Worm (Caenorhabditis elegans) whole organism, L2 larva: ENCODE results near the gene col-76.

Experiments used
- C34F6.9 ChIP-seq: fragments of 150-350 bp; optimal IDR thresholded peaks from 2 replicates; lab custom pipeline; 2014; ENCODE audit warnings: missing biosample characterization, missing genetic modification characterization
- R02D3.7 ChIP-seq: fragments of 150-350 bp; optimal IDR thresholded peaks from 2 replicates; lab custom pipeline; 2014; ENCODE audit warnings: missing biosample characterization, missing genetic modification characterization
- Y55F3AM.14 ChIP-seq: fragments of 200-800 bp; sonication (Bioruptor generic); optimal IDR thresholded peaks from 2 replicates; lab custom pipeline; 2018; ENCODE audit warnings: mild to moderate bottlenecking, missing genetic modification characterization, missing compliant biosample characterization
- ZK546.5 ChIP-seq: sonication (generic microtip); optimal IDR thresholded peaks from 2 replicates; lab custom pipeline; 2017; ENCODE audit warnings: missing biosample characterization, missing genetic modification characterization
- alr-1 ChIP-seq: fragments of 150-350 bp; optimal IDR thresholded peaks from 2 replicates; lab custom pipeline; 2014; ENCODE audit warnings: missing biosample characterization, missing genetic modification characterization
- aly-2 ChIP-seq: fragments of 150-350 bp; optimal IDR thresholded peaks from 2 replicates; lab custom pipeline; 2014; ENCODE audit warnings: missing biosample characterization, missing genetic modification characterization
- ama-1 ChIP-seq: fragments of 150-350 bp; optimal IDR thresholded peaks from 2 replicates; lab custom pipeline; 2018; ENCODE audit warnings: inconsistent platforms
- blmp-1 ChIP-seq: sonication (generic microtip); optimal IDR thresholded peaks from 2 replicates; lab custom pipeline; 2017; ENCODE audit warnings: missing genetic modification characterization, mild to moderate bottlenecking, missing compliant biosample characterization, antibody characterized with exemption, moderate library complexity; ENCODE audit not compliant: insufficient read depth
- crh-2 ChIP-seq: sonication (generic microtip); optimal IDR thresholded peaks from 2 replicates; lab custom pipeline; 2017; ENCODE audit warnings: missing biosample characterization, missing genetic modification characterization
- dmd-4 ChIP-seq: sonication (generic microtip); optimal IDR thresholded peaks from 2 replicates; lab custom pipeline; 2017; ENCODE audit warnings: missing biosample characterization, missing genetic modification characterization
- egl-27 ChIP-seq: sonication (generic microtip); optimal IDR thresholded peaks from 3 replicates; lab custom pipeline; 2017; ENCODE audit warnings: missing biosample characterization, missing genetic modification reagents, missing genetic modification characterization
- fos-1 ChIP-seq: fragments of 150-350 bp; optimal IDR thresholded peaks from 2 replicates; lab custom pipeline; 2014; ENCODE audit warnings: missing biosample characterization, missing genetic modification characterization
- gmeb-1 ChIP-seq: fragments of 150-350 bp; optimal IDR thresholded peaks from 2 replicates; lab custom pipeline; 2014; ENCODE audit warnings: missing biosample characterization, missing genetic modification characterization
- lin-13 ChIP-seq: fragments of 150-350 bp; optimal IDR thresholded peaks from 2 replicates; lab custom pipeline; 2014; ENCODE audit warnings: missing biosample characterization, missing genetic modification reagents, missing genetic modification characterization
- lin-39 ChIP-seq: fragments of 150-350 bp; optimal IDR thresholded peaks from 2 replicates; lab custom pipeline; 2014; ENCODE audit warnings: missing biosample characterization, missing genetic modification reagents, missing genetic modification characterization
- lsy-2 ChIP-seq, 2 experiments: fragments of 150-350 bp in 1 of 2; sonication (generic microtip) in 1 of 2; optimal IDR thresholded peaks; 2 replicates each; lab custom pipeline; 2014 to 2017; ENCODE audit warnings: missing biosample characterization in 2 of 2, missing genetic modification characterization in 2 of 2
- mbf-1 ChIP-seq: sonication (generic microtip); optimal IDR thresholded peaks from 2 replicates; lab custom pipeline; 2017; ENCODE audit warnings: missing biosample characterization, missing genetic modification characterization
- mdl-1 ChIP-seq, 2 experiments: fragments of 150-350 bp in 1 of 2; sonication (generic microtip) in 1 of 2; optimal IDR thresholded peaks; 2 replicates each; lab custom pipeline; 2017; ENCODE audit warnings: missing biosample characterization in 2 of 2, missing genetic modification characterization in 2 of 2
- nhr-10 ChIP-seq: sonication (generic microtip); optimal IDR thresholded peaks from 2 replicates; lab custom pipeline; 2017; ENCODE audit warnings: missing biosample characterization, missing genetic modification characterization
- nhr-11 ChIP-seq: fragments of 150-350 bp; optimal IDR thresholded peaks from 2 replicates; lab custom pipeline; 2014; ENCODE audit warnings: missing biosample characterization, missing genetic modification characterization
- nhr-12 ChIP-seq: fragments of 150-350 bp; optimal IDR thresholded peaks from 2 replicates; lab custom pipeline; 2014; ENCODE audit warnings: missing biosample characterization, missing genetic modification characterization
- nhr-129 ChIP-seq: fragments of 150-350 bp; optimal IDR thresholded peaks from 2 replicates; lab custom pipeline; 2014; ENCODE audit warnings: missing biosample characterization, missing genetic modification characterization
- nhr-21 ChIP-seq: fragments of 150-350 bp; optimal IDR thresholded peaks from 2 replicates; lab custom pipeline; 2014; ENCODE audit warnings: missing biosample characterization, missing genetic modification characterization
- nhr-237 ChIP-seq: fragments of 150-350 bp; optimal IDR thresholded peaks from 2 replicates; lab custom pipeline; 2014; ENCODE audit warnings: missing biosample characterization, missing genetic modification characterization
- nhr-25 ChIP-seq: fragments of 150-350 bp; sonication (generic microtip); optimal IDR thresholded peaks from 3 replicates; lab custom pipeline; 2014; ENCODE audit warnings: missing biosample characterization, missing genetic modification characterization
- nhr-6 ChIP-seq: fragments of 150-350 bp; optimal IDR thresholded peaks from 2 replicates; lab custom pipeline; 2014; ENCODE audit warnings: missing biosample characterization, missing genetic modification characterization
- nhr-77 ChIP-seq: fragments of 150-350 bp; optimal IDR thresholded peaks from 2 replicates; lab custom pipeline; 2014; ENCODE audit warnings: missing biosample characterization, missing genetic modification characterization
- peb-1 ChIP-seq: fragments of 150-350 bp; optimal IDR thresholded peaks from 2 replicates; lab custom pipeline; 2014; ENCODE audit warnings: missing biosample characterization, missing genetic modification characterization
- skn-1 ChIP-seq: sonication (generic microtip); optimal IDR thresholded peaks from 2 replicates; lab custom pipeline; 2017; ENCODE audit warnings: missing biosample characterization, missing genetic modification characterization
- sma-3 ChIP-seq: sonication (generic microtip); optimal IDR thresholded peaks from 2 replicates; lab custom pipeline; 2016; ENCODE audit warnings: missing genetic modification reagents, missing genetic modification characterization, missing compliant biosample characterization
- sma-9 ChIP-seq, 2 experiments: fragments of 150-350 bp in 1 of 2; sonication (generic microtip) in 1 of 2; optimal IDR thresholded peaks; 2 replicates each; lab custom pipeline; 2014 to 2016; ENCODE audit warnings: missing genetic modification characterization in 2 of 2, mild to moderate bottlenecking in 1 of 2, missing biosample characterization in 1 of 2, missing compliant biosample characterization in 1 of 2, missing genetic modification reagents in 1 of 2, moderate library complexity in 1 of 2
- snpc-4 ChIP-seq: fragments of 150-350 bp; optimal IDR thresholded peaks from 2 replicates; lab custom pipeline; 2014; ENCODE audit warnings: missing biosample characterization, missing genetic modification characterization
- unc-39 ChIP-seq: fragments of 150-350 bp; optimal IDR thresholded peaks from 2 replicates; lab custom pipeline; 2014; ENCODE audit warnings: missing biosample characterization, missing genetic modification characterization
- unc-55 ChIP-seq: fragments of 150-350 bp; sonication (generic microtip); optimal IDR thresholded peaks from 3 replicates; lab custom pipeline; 2014; ENCODE audit warnings: missing biosample characterization, missing genetic modification reagents, missing genetic modification characterization
- zag-1 ChIP-seq: fragments of 150-350 bp; optimal IDR thresholded peaks from 2 replicates; lab custom pipeline; 2014; ENCODE audit warnings: missing biosample characterization, missing genetic modification characterization
- ztf-1 ChIP-seq: fragments of 200-800 bp; sonication (Bioruptor generic); conservative IDR thresholded peaks from 2 replicates; pipeline ENCODE4 v1.3.6; 2022; ENCODE audit warnings: missing genetic modification characterization, missing compliant biosample characterization
- ztf-4 ChIP-seq: fragments of 150-350 bp; optimal IDR thresholded peaks from 2 replicates; lab custom pipeline; 2014; ENCODE audit warnings: missing biosample characterization, missing genetic modification characterization

The col-76 gene

DNA sequence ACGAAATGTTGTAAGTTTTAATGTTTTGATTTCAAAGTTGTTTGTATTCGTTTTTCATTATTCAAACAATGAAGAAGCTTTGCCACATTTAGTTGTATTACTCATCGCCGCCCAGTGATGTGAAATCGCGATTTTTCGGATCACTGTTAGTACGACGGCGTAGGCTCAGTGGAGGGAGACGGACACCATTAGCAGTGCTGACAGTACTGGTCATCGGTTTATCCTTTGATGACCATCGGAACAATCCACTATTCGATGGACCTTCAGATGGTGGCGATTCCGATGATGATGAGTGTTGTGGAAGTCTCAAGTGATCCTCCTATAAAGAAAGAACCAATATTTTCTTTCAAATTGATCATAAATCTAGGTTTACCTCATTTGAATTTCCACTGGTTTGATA lies 16.6 kb upstream of the col-76 start:
- no peak for TF ChIP-seq unc-55 (GFP tag; lab: Kevin White, UChicago)
- no peak for TF ChIP-seq ZK546.5 (tag; lab: Kevin White, UChicago)
- no peak for TF ChIP-seq nhr-6
- TF ChIP-seq lin-39 (tag; lab: Kevin White, UChicago) = no peak
- TF ChIP-seq C34F6.9 (tag; lab: Kevin White, UChicago) = no peak
- no peak for TF ChIP-seq sma-3 (GFP tag; lab: Kevin White, UChicago)
- no peak for TF ChIP-seq snpc-4 (tag; lab: Kevin White, UChicago)
- no peak for TF ChIP-seq dmd-4 (tag; lab: Kevin White, UChicago)
- no peak for TF ChIP-seq ama-1 (lab: Kevin White, UChicago)
- TF ChIP-seq lsy-2 (tag; optimal IDR thresholded peaks at IDR 0.05; lab: Kevin White, UChicago) = no peak
- no peak for TF ChIP-seq Y55F3AM.14 (GFP tag; lab: Kevin White, UChicago)
- no peak for TF ChIP-seq peb-1 (tag; lab: Kevin White, UChicago)
- TF ChIP-seq nhr-25 (tag; lab: Kevin White, UChicago) = no peak
- TF ChIP-seq crh-2 = no peak
- no peak for TF ChIP-seq aly-2 (tag; lab: Kevin White, UChicago)
- no peak for TF ChIP-seq R02D3.7 (tag; lab: Kevin White, UChicago)
- TF ChIP-seq nhr-237 (tag; lab: Kevin White, UChicago) = no peak
- TF ChIP-seq nhr-10 (tag; lab: Kevin White, UChicago) = no peak
- no peak for TF ChIP-seq unc-39
- no peak for TF ChIP-seq gmeb-1
- TF ChIP-seq, all 48 proteins: peak for 0

DNA sequence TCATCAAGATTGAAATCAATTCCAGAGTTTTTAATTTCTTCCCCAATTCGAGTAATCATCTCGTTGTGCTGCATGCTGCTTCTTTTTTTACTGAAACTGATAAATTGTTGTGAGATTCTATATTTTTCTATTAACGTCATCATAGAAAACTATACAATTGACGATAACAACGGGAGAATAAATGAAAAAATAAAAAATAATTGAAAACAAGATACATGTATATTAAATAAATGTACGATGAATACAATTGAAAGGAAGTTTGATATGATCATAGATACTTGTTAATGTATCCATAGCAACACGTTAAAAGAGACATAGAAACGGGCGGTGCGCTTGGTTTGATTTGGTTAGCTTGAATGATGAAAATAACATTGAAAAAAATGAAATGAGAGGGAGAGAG lies 13.7 kb upstream of the col-76 start, which contains the start of gene T05C12.8:
T05C12.8 (minus strand) TSS at position 101 of the 400 bp plus-strand sequence.
- TF ChIP-seq dmd-4 (tag; lab: Kevin White, UChicago) = no peak
- TF ChIP-seq, all 48 proteins: peak for 0

- TF ChIP-seq lin-13 (GFP tag; lab: Kevin White, UChicago) (no peak), skn-1 (tag; lab: Kevin White, UChicago) (no peak), unc-39 (no peak), nhr-129 (tag; lab: Kevin White, UChicago) (no peak), egl-27 (tag; lab: Kevin White, UChicago) (no peak), lsy-2 (tag; optimal IDR thresholded peaks at IDR 0.05; lab: Kevin White, UChicago) (no peak), alr-1 (no peak), nhr-77 (tag; lab: Kevin White, UChicago) (no peak)
Measured at ce11 chrII:8193126-8193525, 11.0 kb upstream of the col-76 start, which contains the start of gene T05C12.9. Gene T05C12.9 (minus strand): TSS chrII:8193226.

DNA sequence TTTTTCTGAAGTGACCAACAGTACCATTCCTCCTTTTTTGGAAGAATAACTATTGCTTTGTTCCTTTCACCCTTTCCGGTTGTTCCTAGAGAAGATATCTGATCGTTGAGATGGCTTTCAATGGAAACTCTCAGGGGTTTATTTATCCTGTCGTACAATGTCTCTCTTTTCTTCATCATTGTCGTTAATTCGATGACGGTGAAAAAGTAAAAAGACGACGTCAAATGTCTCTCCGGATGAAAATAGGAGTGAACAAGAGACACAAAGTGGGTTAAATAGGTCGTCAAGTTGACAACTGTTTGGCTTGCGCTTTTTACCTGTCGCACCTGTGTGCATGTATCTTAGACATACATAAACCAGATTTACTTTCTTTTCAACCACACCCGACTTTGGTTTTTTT lies 10.2 kb upstream of the col-76 start:
- no peak for TF ChIP-seq nhr-12 (tag; lab: Kevin White, UChicago)
- no peak for TF ChIP-seq unc-39
- TF ChIP-seq snpc-4 (tag; lab: Kevin White, UChicago) = no peak
- TF ChIP-seq sma-9 (GFP tag; optimal IDR thresholded peaks at IDR 0.05; lab: Kevin White, UChicago) = no peak
- TF ChIP-seq sma-9 (tag; optimal IDR thresholded peaks at IDR 0.05; lab: Kevin White, UChicago) = no peak
- no peak for TF ChIP-seq mdl-1 (tag; optimal IDR thresholded peaks at IDR 0.05; lab: Kevin White, UChicago)
- no peak for TF ChIP-seq dmd-4 (tag; lab: Kevin White, UChicago)
- TF ChIP-seq peb-1 (tag; lab: Kevin White, UChicago) = no peak
- no peak for TF ChIP-seq fos-1
- no peak for TF ChIP-seq nhr-11 (tag; lab: Kevin White, UChicago)
- TF ChIP-seq nhr-129 (tag; lab: Kevin White, UChicago) = no peak
- no peak for TF ChIP-seq mbf-1 (tag; lab: Kevin White, UChicago)
- no peak for TF ChIP-seq ztf-4 (tag; lab: Kevin White, UChicago)
- TF ChIP-seq lin-39 (tag; lab: Kevin White, UChicago) = no peak
- no peak for TF ChIP-seq nhr-77 (tag; lab: Kevin White, UChicago)
- no peak for TF ChIP-seq nhr-21 (tag; lab: Kevin White, UChicago)
- TF ChIP-seq zag-1 (tag; lab: Kevin White, UChicago) = no peak
- TF ChIP-seq crh-2 = no peak
- no peak for TF ChIP-seq nhr-25 (tag; lab: Kevin White, UChicago)
- TF ChIP-seq, all 48 proteins: peak for 0

- TF ChIP-seq dmd-4 (tag; lab: Kevin White, UChicago) (no peak), ztf-1 (GFP tag; lab: Robert Waterston, UW) (no peak), blmp-1 (tag; lab: Kevin White, UChicago) (no peak), ama-1 (lab: Kevin White, UChicago) (no peak), unc-55 (GFP tag; lab: Kevin White, UChicago) (no peak), nhr-129 (tag; lab: Kevin White, UChicago) (no peak), nhr-10 (tag; lab: Kevin White, UChicago) (no peak)
Measured at ce11 chrII:8198503-8198902, 5.6 kb upstream of the col-76 start, which contains the start of gene qua-1. Gene qua-1 (plus strand): TSS chrII:8198803.
